Worm (Caenorhabditis elegans): Measurements from ENCODE around the gene clec-258.

DNA sequence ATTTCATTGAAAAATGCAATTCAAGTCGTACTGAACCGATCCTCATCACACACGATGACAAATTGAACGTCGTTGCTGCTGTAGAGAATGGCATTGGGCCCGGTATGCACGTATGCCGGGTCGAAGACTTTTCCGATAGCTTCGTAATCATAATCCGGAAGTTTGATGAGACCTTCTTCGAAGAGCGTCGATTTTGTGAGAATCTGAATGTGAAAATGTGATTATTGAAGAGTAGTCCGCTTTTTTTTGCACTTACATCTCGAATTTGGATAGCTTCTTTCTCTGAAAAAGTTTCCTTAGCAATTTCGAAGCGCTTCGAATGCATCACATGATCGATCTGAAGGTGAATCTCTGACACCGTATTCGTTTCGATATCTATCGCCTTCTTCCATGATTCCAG is 11.0 kb upstream of the clec-258 start, which contains the start of gene fbxa-118:
- TF ChIP-seq klf-2 (GFP tag; conservative IDR thresholded peaks at IDR 0.05) (no peak), flt-1 (GFP tag; IDR thresholded peaks at IDR 0.05) (no peak), ztf-29 (GFP tag; IDR thresholded peaks at IDR 0.05) (no peak), cog-1 (tag; optimal IDR thresholded peaks at IDR 0.05) (no peak)
